Fruit fly (Drosophila melanogaster) whole organism: Measurements from ENCODE around the gene Gorab.

ENCODE experiments used
- psq ChIP-seq: fragments of >200 bp; optimal IDR thresholded peaks from 2 replicates; lab custom pipeline; 2017
- usp ChIP-seq: fragments of >200 bp; optimal IDR thresholded peaks from 2 replicates; lab custom pipeline; 2017; ENCODE audit warnings: missing biosample characterization, missing genetic modification characterization, mixed read lengths

- no peak for TF ChIP-seq psq (lab: Kevin White, UChicago)
- TF ChIP-seq usp, result no peak
These were observed 37.5 kb downstream of the Gorab start for dm6 chr3L:17391132-17391531.
